Worm (Caenorhabditis elegans) whole organism, L4 larva: ENCODE measurements around the gene ZK1236.1.

ENCODE experiments used
- F10B5.3 ChIP-seq: sonication (generic microtip); optimal IDR thresholded peaks from 2 replicates; lab custom pipeline; 2016; ENCODE audit warnings: mild to moderate bottlenecking, missing genetic modification characterization, missing compliant biosample characterization
- F37D6.2 ChIP-seq: sonication (generic microtip); optimal IDR thresholded peaks from 2 replicates; lab custom pipeline; 2016; ENCODE audit warnings: mild to moderate bottlenecking, missing genetic modification characterization, missing compliant biosample characterization
- R02D3.7 ChIP-seq: fragments of 150-350 bp; sonication (generic microtip); optimal IDR thresholded peaks from 3 replicates; lab custom pipeline; 2014; ENCODE audit warnings: missing biosample characterization, missing genetic modification characterization
- T20F7.1 ChIP-seq: fragments of 200-800 bp; sonication (Bioruptor generic); optimal IDR thresholded peaks from 2 replicates; lab custom pipeline; 2018; ENCODE audit warnings: mild to moderate bottlenecking, missing genetic modification characterization, missing compliant biosample characterization
- T26A8.4 ChIP-seq: fragments of 200-800 bp; sonication (Bioruptor generic); IDR thresholded peaks from 2 replicates; pipeline ENCODE4 v1.3.6; 2022; ENCODE audit warnings: missing genetic modification characterization, missing compliant biosample characterization
- Y48G9A.11 ChIP-seq: fragments of 200-800 bp; sonication (Bioruptor generic); IDR thresholded peaks from 2 replicates; pipeline ENCODE4 v1.3.6; 2022; ENCODE audit warnings: missing genetic modification reagents, missing genetic modification characterization, missing compliant biosample characterization
- Y75B8A.6 ChIP-seq: fragments of 200-800 bp; sonication (Bioruptor generic); IDR thresholded peaks from 2 replicates; pipeline ENCODE4 v1.3.6; 2022; ENCODE audit warnings: missing genetic modification reagents, missing genetic modification characterization, missing compliant biosample characterization
- ZK337.2 ChIP-seq: fragments of 200-800 bp; sonication (Bioruptor generic); IDR thresholded peaks from 2 replicates; pipeline ENCODE4 v1.3.6; 2022; ENCODE audit warnings: missing genetic modification reagents, missing genetic modification characterization, missing compliant biosample characterization
- ZK546.5 ChIP-seq, 2 experiments: sonication (generic microtip); optimal IDR thresholded peaks; 2 replicates each; lab custom pipeline; 2017; ENCODE audit warnings: missing biosample characterization in 2 of 2, missing genetic modification characterization in 2 of 2
- ama-1 ChIP-seq: fragments of 150-350 bp; optimal IDR thresholded peaks from 2 replicates; lab custom pipeline; 2014; ENCODE audit warnings: inconsistent platforms, mixed read lengths
- ceh-20 ChIP-seq: fragments of 200-800 bp; sonication (Bioruptor generic); IDR thresholded peaks from 2 replicates; pipeline ENCODE4 v1.3.6; 2022; ENCODE audit warnings: missing genetic modification reagents, missing genetic modification characterization, missing compliant biosample characterization
- ceh-44 ChIP-seq: fragments of 200-800 bp; sonication (Bioruptor generic); IDR thresholded peaks from 2 replicates; pipeline ENCODE4 v1.3.6; 2022; ENCODE audit warnings: missing genetic modification reagents, missing genetic modification characterization, missing compliant biosample characterization
- ces-1 ChIP-seq: fragments of 150-350 bp; sonication (generic microtip); optimal IDR thresholded peaks from 4 replicates; lab custom pipeline; 2014; ENCODE audit warnings: missing biosample characterization, missing genetic modification reagents, missing genetic modification characterization
- ctbp-1 ChIP-seq: fragments of 200-800 bp; sonication (Bioruptor generic); IDR thresholded peaks from 2 replicates; pipeline ENCODE4 v1.3.6; 2022; ENCODE audit warnings: missing genetic modification reagents, missing genetic modification characterization, missing compliant biosample characterization
- daf-19 ChIP-seq: fragments of 200-800 bp; sonication (Bioruptor generic); conservative IDR thresholded peaks from 2 replicates; pipeline ENCODE4 v1.3.6; 2022; ENCODE audit warnings: missing genetic modification characterization, missing compliant biosample characterization
- daf-8 ChIP-seq: fragments of 200-800 bp; sonication (Bioruptor generic); IDR thresholded peaks from 2 replicates; pipeline ENCODE4 v1.3.6; 2022; ENCODE audit warnings: missing genetic modification characterization, missing compliant biosample characterization
- dmd-6 ChIP-seq: fragments of 200-800 bp; sonication (Bioruptor generic); IDR thresholded peaks from 2 replicates; pipeline ENCODE4 v1.3.6; 2022; ENCODE audit warnings: missing genetic modification reagents, missing genetic modification characterization, missing compliant biosample characterization
- dmd-8 ChIP-seq: fragments of 200-800 bp; sonication (Bioruptor generic); IDR thresholded peaks from 2 replicates; pipeline ENCODE4 v1.3.6; 2022; ENCODE audit warnings: missing genetic modification characterization, missing compliant biosample characterization
- dmd-9 ChIP-seq: fragments of 200-800 bp; sonication (Bioruptor generic); IDR thresholded peaks from 2 replicates; pipeline ENCODE4 v1.3.6; 2022; ENCODE audit warnings: missing genetic modification reagents, missing genetic modification characterization, missing compliant biosample characterization
- egl-43 ChIP-seq: fragments of 200-800 bp; sonication (Bioruptor generic); IDR thresholded peaks from 2 replicates; pipeline ENCODE4 v1.3.6; 2022; ENCODE audit warnings: missing genetic modification reagents, missing genetic modification characterization, missing compliant biosample characterization
- fos-1 ChIP-seq: fragments of 150-350 bp; optimal IDR thresholded peaks from 2 replicates; lab custom pipeline; 2014; ENCODE audit warnings: missing biosample characterization, missing genetic modification characterization
- gei-8 ChIP-seq: fragments of 200-800 bp; sonication (Bioruptor generic); optimal IDR thresholded peaks from 2 replicates; lab custom pipeline; 2018; ENCODE audit warnings: mild to moderate bottlenecking, missing genetic modification characterization, missing compliant biosample characterization
- hlh-30 ChIP-seq: sonication (generic microtip); optimal IDR thresholded peaks from 2 replicates; lab custom pipeline; 2017; ENCODE audit warnings: antibody characterized with exemption, mild to moderate bottlenecking, missing genetic modification characterization, missing compliant biosample characterization; ENCODE audit not compliant: insufficient read depth
- jun-1 ChIP-seq: fragments of 150-350 bp; optimal IDR thresholded peaks from 2 replicates; lab custom pipeline; 2014; ENCODE audit warnings: missing biosample characterization, missing genetic modification reagents, missing genetic modification characterization
- lin-15B ChIP-seq: fragments of 150-350 bp; sonication (generic microtip); optimal IDR thresholded peaks from 3 replicates; lab custom pipeline; 2014; ENCODE audit warnings: missing biosample characterization, missing genetic modification characterization
- lin-29 ChIP-seq: fragments of 200-800 bp; sonication (Bioruptor generic); IDR thresholded peaks from 2 replicates; pipeline ENCODE4 v1.3.6; 2022; ENCODE audit warnings: missing genetic modification reagents, missing genetic modification characterization, missing compliant biosample characterization
- lin-39 ChIP-seq: fragments of 150-350 bp; optimal IDR thresholded peaks from 2 replicates; lab custom pipeline; 2014; ENCODE audit warnings: missing biosample characterization, missing genetic modification reagents, missing genetic modification characterization
- madf-5 ChIP-seq, 2 experiments: fragments of 200-800 bp; sonication (Bioruptor generic); IDR thresholded peaks; 2 replicates each; pipeline ENCODE4 v1.3.6; 2022; ENCODE audit warnings: missing compliant biosample characterization in 2 of 2, missing genetic modification characterization in 2 of 2
- mep-1 ChIP-seq: fragments of 150-350 bp; sonication (generic microtip); optimal IDR thresholded peaks from 3 replicates; lab custom pipeline; 2014; ENCODE audit warnings: missing biosample characterization, missing genetic modification characterization
- mes-2 ChIP-seq: sonication (generic microtip); optimal IDR thresholded peaks from 2 replicates; lab custom pipeline; 2016; ENCODE audit warnings: missing genotype, mild to moderate bottlenecking, missing genetic modification characterization, missing compliant biosample characterization; ENCODE audit not compliant: poor library complexity, severe bottlenecking
- mxl-2 ChIP-seq: fragments of 200-800 bp; sonication (Bioruptor generic); conservative IDR thresholded peaks from 2 replicates; pipeline ENCODE4 v1.3.6; 2022; ENCODE audit warnings: missing genetic modification reagents, missing genetic modification characterization, missing compliant biosample characterization
- mxl-3 ChIP-seq: fragments of 200-800 bp; sonication (Bioruptor generic); optimal IDR thresholded peaks from 2 replicates; lab custom pipeline; 2018; ENCODE audit warnings: mild to moderate bottlenecking, missing genetic modification characterization, missing compliant biosample characterization
- nhr-10 ChIP-seq: fragments of 150-350 bp; optimal IDR thresholded peaks from 2 replicates; lab custom pipeline; 2014; ENCODE audit warnings: missing biosample characterization, missing genetic modification characterization
- nhr-11 ChIP-seq: fragments of 150-350 bp; optimal IDR thresholded peaks from 2 replicates; lab custom pipeline; 2014; ENCODE audit warnings: missing biosample characterization, missing genetic modification characterization
- nhr-111 ChIP-seq: fragments of 200-800 bp; sonication (Bioruptor generic); optimal IDR thresholded peaks from 2 replicates; lab custom pipeline; 2018; ENCODE audit warnings: mild to moderate bottlenecking, missing genetic modification characterization, missing compliant biosample characterization
- nhr-237 ChIP-seq: sonication (generic microtip); optimal IDR thresholded peaks from 2 replicates; lab custom pipeline; 2017; ENCODE audit warnings: missing biosample characterization, missing genetic modification characterization
- nhr-76 ChIP-seq: fragments of 150-350 bp; optimal IDR thresholded peaks from 2 replicates; lab custom pipeline; 2014; ENCODE audit warnings: missing biosample characterization, missing genetic modification characterization
- nhr-77 ChIP-seq: fragments of 150-350 bp; optimal IDR thresholded peaks from 2 replicates; lab custom pipeline; 2014; ENCODE audit warnings: missing biosample characterization, missing genetic modification characterization
- pha-4 ChIP-seq, 2 experiments: fragments of 150-350 bp in 1 of 2; fragments of 200-800 bp in 1 of 2; sonication (Bioruptor generic) in 1 of 2; IDR thresholded peaks in 1 of 2; optimal IDR thresholded peaks in 1 of 2; 2 replicates each; pipeline versions ENCODE4 v1.3.6 to Lab custom; 2014 to 2022; ENCODE audit warnings: missing genetic modification characterization in 2 of 2, missing genetic modification reagents in 2 of 2, missing biosample characterization in 1 of 2, missing compliant biosample characterization in 1 of 2
- php-3 ChIP-seq: fragments of 200-800 bp; sonication (Bioruptor generic); IDR thresholded peaks from 2 replicates; pipeline ENCODE4 v1.3.6; 2022; ENCODE audit warnings: missing genetic modification reagents, missing genetic modification characterization, missing compliant biosample characterization
- pqm-1 ChIP-seq: sonication (generic microtip); optimal IDR thresholded peaks from 2 replicates; lab custom pipeline; 2017; ENCODE audit warnings: missing biosample characterization, missing genetic modification characterization
- set-16 ChIP-seq: fragments of 200-800 bp; sonication (Bioruptor generic); IDR thresholded peaks from 2 replicates; pipeline ENCODE4 v1.3.6; 2022; ENCODE audit warnings: missing genetic modification reagents, missing genetic modification characterization, missing compliant biosample characterization
- skn-1 ChIP-seq: fragments of 150-350 bp; optimal IDR thresholded peaks from 2 replicates; lab custom pipeline; 2014; ENCODE audit warnings: missing biosample characterization, missing genetic modification characterization
- snpc-1.2 ChIP-seq: fragments of 200-800 bp; sonication (Bioruptor generic); IDR thresholded peaks from 2 replicates; pipeline ENCODE4 v1.3.6; 2022; ENCODE audit warnings: missing genetic modification reagents, missing genetic modification characterization, missing compliant biosample characterization
- spr-1 ChIP-seq: sonication (generic microtip); optimal IDR thresholded peaks from 2 replicates; lab custom pipeline; 2016; ENCODE audit warnings: mild to moderate bottlenecking, missing genetic modification characterization, missing compliant biosample characterization
- unc-130 ChIP-seq: sonication (generic microtip); optimal IDR thresholded peaks from 2 replicates; lab custom pipeline; 2016; ENCODE audit warnings: missing genetic modification reagents, missing genetic modification characterization, missing compliant biosample characterization
- unc-39 ChIP-seq: sonication (generic microtip); optimal IDR thresholded peaks from 2 replicates; lab custom pipeline; 2017; ENCODE audit warnings: missing biosample characterization, missing genetic modification characterization
- vab-7 ChIP-seq: fragments of 200-800 bp; sonication (Bioruptor generic); IDR thresholded peaks from 2 replicates; pipeline ENCODE4 v1.3.6; 2022; ENCODE audit warnings: missing genetic modification reagents, missing genetic modification characterization, missing compliant biosample characterization
- zfp-3 ChIP-seq: fragments of 200-800 bp; sonication (Bioruptor generic); conservative IDR thresholded peaks from 2 replicates; pipeline ENCODE4 v1.3.6; 2022; ENCODE audit warnings: missing genetic modification reagents, missing genetic modification characterization, missing compliant biosample characterization
- zip-11 ChIP-seq: fragments of 200-800 bp; sonication (Bioruptor generic); IDR thresholded peaks from 2 replicates; pipeline ENCODE4 v1.3.6; 2022; ENCODE audit warnings: missing genetic modification characterization, missing compliant biosample characterization
- zip-2 ChIP-seq: fragments of 150-350 bp; optimal IDR thresholded peaks from 2 replicates; lab custom pipeline; 2014; ENCODE audit warnings: missing biosample characterization, missing genetic modification characterization
- ztf-7 ChIP-seq: fragments of 150-350 bp; optimal IDR thresholded peaks from 2 replicates; lab custom pipeline; 2014; ENCODE audit warnings: missing biosample characterization, missing genetic modification characterization

The ZK1236.1 gene

ce11 chrIII:8425076-8425475, 4.0 kb upstream of the ZK1236.1 start:
- TF ChIP-seq zip-2 (tag; lab: Kevin White, UChicago): no peak
- TF ChIP-seq ceh-20 (GFP tag; lab: Robert Waterston, UW): 0 out of 2 replicates have a peak, but pooled peaks have one; percentile 9
- TF ChIP-seq lin-39 (tag; lab: Kevin White, UChicago): no peak
- peak; percentile 61 for TF ChIP-seq spr-1 (tag; lab: Kevin White, UChicago)
- TF ChIP-seq zip-11 (GFP tag; lab: Robert Waterston, UW): no peak
- no peak for TF ChIP-seq snpc-1.2 (GFP tag; lab: Robert Waterston, UW)
- TF ChIP-seq set-16 (GFP tag; lab: Robert Waterston, UW): peak; percentile 42; the same call in 1 of the 2 replicates
- no peak for TF ChIP-seq Y48G9A.11 (GFP tag; lab: Robert Waterston, UW)
- no peak for TF ChIP-seq zfp-3 (GFP tag; lab: Robert Waterston, UW)
- TF ChIP-seq ZK337.2: no peak
- TF ChIP-seq vab-7 (GFP tag; lab: Robert Waterston, UW): 0 out of 2 replicates have a peak, but pooled peaks have one; percentile 22
- TF ChIP-seq jun-1: peak; percentile 72
- peak; percentile 58 for TF ChIP-seq pha-4 (GFP tag; IDR thresholded peaks at IDR 0.05; lab: Robert Waterston, UW)
- TF ChIP-seq pha-4 (tag; optimal IDR thresholded peaks at IDR 0.05; lab: Kevin White, UChicago): no peak
- no peak for TF ChIP-seq mxl-2
- TF ChIP-seq T20F7.1 (GFP tag; lab: Kevin White, UChicago): peak; percentile 82
- TF ChIP-seq daf-8 (GFP tag; lab: Robert Waterston, UW): no peak
- TF ChIP-seq unc-130 (GFP tag; lab: Kevin White, UChicago): no peak
- TF ChIP-seq dmd-8 (GFP tag; lab: Robert Waterston, UW): no peak
- 0 out of 2 replicates have a peak, but pooled peaks have one; percentile 6 for TF ChIP-seq php-3 (GFP tag; lab: Robert Waterston, UW)
- TF ChIP-seq Y75B8A.6 (GFP tag; lab: Robert Waterston, UW): no peak
- no peak for TF ChIP-seq daf-19 (GFP tag; lab: Robert Waterston, UW)
- TF ChIP-seq lin-29 (GFP tag; lab: Robert Waterston, UW): no peak
- TF ChIP-seq skn-1: no peak
- peak; percentile 68 for TF ChIP-seq dmd-6 (GFP tag; lab: Robert Waterston, UW)
- no peak for TF ChIP-seq F10B5.3 (tag; lab: Kevin White, UChicago)
- no peak for TF ChIP-seq nhr-237 (tag; lab: Kevin White, UChicago)
- no peak for TF ChIP-seq dmd-9 (GFP tag; lab: Robert Waterston, UW)
- TF ChIP-seq unc-39 (tag; lab: Kevin White, UChicago): no peak
- no peak for TF ChIP-seq madf-5 (GFP tag; IDR thresholded peaks at IDR 0.05; lab: Robert Waterston, UW)
- TF ChIP-seq ama-1: no peak
- peak; percentile 61 for TF ChIP-seq nhr-77 (tag; lab: Kevin White, UChicago)
- peak; percentile 76 for TF ChIP-seq egl-43 (GFP tag; lab: Robert Waterston, UW)
- TF ChIP-seq fos-1 (tag; lab: Kevin White, UChicago): no peak
- no peak for TF ChIP-seq ztf-7 (tag; lab: Kevin White, UChicago)
- no peak for TF ChIP-seq nhr-76 (tag; lab: Kevin White, UChicago)
- no peak for TF ChIP-seq nhr-11
- no peak for TF ChIP-seq ces-1 (GFP tag; lab: Kevin White, UChicago)
- peak; percentile 30 for TF ChIP-seq F37D6.2
- peak; percentile 40 for TF ChIP-seq pqm-1 (tag; lab: Kevin White, UChicago)
- TF ChIP-seq mxl-3 (GFP tag; lab: Kevin White, UChicago): peak; percentile 69
- no peak for TF ChIP-seq gei-8 (GFP tag; lab: Kevin White, UChicago)
- TF ChIP-seq mes-2 (tag; lab: Kevin White, UChicago): peak; percentile 79
- peak; percentile 64 for TF ChIP-seq T26A8.4
- no peak for TF ChIP-seq nhr-111 (GFP tag; lab: Kevin White, UChicago)
- TF ChIP-seq hlh-30 (tag; lab: Kevin White, UChicago): peak; percentile 81
- TF ChIP-seq nhr-10 (tag; lab: Kevin White, UChicago): no peak
- no peak for TF ChIP-seq ZK546.5 (tag; optimal IDR thresholded peaks at IDR 0.05; lab: Kevin White, UChicago)
- no peak for TF ChIP-seq lin-15B (tag; lab: Kevin White, UChicago)
- peak; percentile 77 for TF ChIP-seq mep-1 (tag; lab: Kevin White, UChicago)
- TF ChIP-seq ceh-44 (GFP tag; lab: Robert Waterston, UW): no peak
- no peak for TF ChIP-seq R02D3.7 (tag; lab: Kevin White, UChicago)
- TF ChIP-seq ctbp-1: no peak
